Worm (Caenorhabditis elegans): Measurements from ENCODE around the gene srh-170.
"Not testable (repeated sequence)": the region's sequence is repeated elsewhere in the genome, so short reads cannot be mapped to it uniquely, and the experiment has no call there.

Gene srh-170

DNA sequence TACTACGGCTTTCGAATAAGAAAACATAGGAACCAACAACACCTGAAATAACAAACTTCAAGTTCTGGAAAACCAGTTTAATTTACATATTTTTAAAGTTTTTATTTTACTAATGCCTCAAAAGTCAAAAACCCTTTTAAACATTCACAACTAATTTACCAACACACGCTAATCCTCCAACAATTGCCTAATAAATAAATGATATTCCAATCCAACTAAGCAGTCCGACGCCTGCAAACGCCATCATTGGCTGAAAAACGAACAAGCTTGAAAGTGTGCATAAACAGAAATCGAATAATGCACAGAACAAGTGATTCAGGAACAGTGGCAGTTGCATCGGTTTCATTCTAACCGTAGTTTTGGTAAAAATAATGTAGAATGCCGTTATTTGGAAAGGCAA is 20.9 kb downstream of the srh-170 start:
- TF ChIP-seq cog-1 (tag; optimal IDR thresholded peaks at IDR 0.05) (no peak), ztf-29 (GFP tag; IDR thresholded peaks at IDR 0.05) (no peak), med-1 (GFP tag; optimal IDR thresholded peaks at IDR 0.05; ENCODE audit: insufficient read depth) (no peak), ztf-23 (GFP tag; IDR thresholded peaks at IDR 0.05) (no peak), klf-2 (GFP tag; conservative IDR thresholded peaks at IDR 0.05) (no peak), tab-1 (GFP tag; IDR thresholded peaks at IDR 0.05) (no peak), T22C8.4 (GFP tag; IDR thresholded peaks at IDR 0.05) (no peak), ref-1 (GFP tag; conservative IDR thresholded peaks at IDR 0.05) (no peak), flt-1 (GFP tag; IDR thresholded peaks at IDR 0.05) (no peak)

ce11 chrV:15361412-15361811 is 27.3 kb downstream of the srh-170 start, which contains the start of gene ech-1.1:
Gene ech-1.1, minus strand, starts transcription at chrV:15361512.
- not testable (repeated sequence) for TF ChIP-seq klf-2 (GFP tag; conservative IDR thresholded peaks at IDR 0.05); tab-1 (GFP tag; IDR thresholded peaks at IDR 0.05); cog-1 (tag; optimal IDR thresholded peaks at IDR 0.05)

DNA sequence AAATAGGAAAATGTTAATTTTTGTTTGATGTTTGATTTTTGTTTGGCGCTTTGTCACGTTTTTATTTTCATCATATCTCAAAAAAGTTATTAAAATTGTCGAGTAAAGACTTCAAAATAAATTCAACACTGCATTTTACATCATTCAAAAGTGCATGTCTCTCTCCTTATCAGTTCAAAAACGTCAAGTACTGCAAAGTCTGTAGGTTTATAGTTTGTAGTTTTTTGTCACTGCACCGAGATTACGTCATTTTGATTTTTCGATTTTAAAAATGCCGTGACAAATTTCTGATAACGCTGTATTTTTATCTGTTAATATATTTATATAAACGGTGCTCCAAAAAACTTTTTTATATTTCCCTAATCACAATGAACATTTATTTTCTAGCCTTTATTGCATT is 34.0 kb downstream of the srh-170 start, which contains the start of gene C29F3.7:
C29F3.7 (plus strand) TSS at position 254 of the 400 bp plus-strand sequence.
- TF ChIP-seq ztf-29 (GFP tag; IDR thresholded peaks at IDR 0.05), result no peak

DNA sequence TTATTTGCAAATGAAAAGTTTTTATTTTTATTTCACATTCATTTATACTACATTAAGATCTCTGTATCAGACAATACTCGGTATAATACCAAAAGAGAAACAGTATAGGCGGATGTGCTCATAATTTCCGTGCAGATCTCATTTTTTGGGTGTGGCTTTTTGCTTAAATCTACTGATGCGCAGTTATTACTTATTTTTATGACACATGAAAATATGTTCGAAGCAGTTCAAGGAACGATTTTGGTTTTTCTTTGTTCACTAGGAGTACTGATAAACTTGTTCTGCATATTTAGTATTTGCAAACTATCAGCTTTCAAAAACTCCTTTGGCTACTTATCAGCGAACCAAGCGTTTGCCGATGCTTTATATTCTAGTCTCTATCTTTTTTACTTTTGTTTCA is 36.3 kb downstream of the srh-170 start, which contains the start of gene srx-58:
srx-58 (plus strand) TSS at position 301 of the 400 bp plus-strand sequence.
- TF ChIP-seq tab-1 (GFP tag; IDR thresholded peaks at IDR 0.05) (no peak), ztf-29 (GFP tag; IDR thresholded peaks at IDR 0.05) (no peak), cog-1 (tag; optimal IDR thresholded peaks at IDR 0.05) (no peak), ref-1 (GFP tag; conservative IDR thresholded peaks at IDR 0.05) (no peak), med-1 (GFP tag; optimal IDR thresholded peaks at IDR 0.05; ENCODE audit: insufficient read depth) (no peak), klf-2 (GFP tag; conservative IDR thresholded peaks at IDR 0.05) (no peak), T22C8.4 (GFP tag; IDR thresholded peaks at IDR 0.05) (no peak)

ce11 chrV:15350615-15351014 is 38.1 kb downstream of the srh-170 start, which contains the start of gene clec-231:
Gene clec-231, minus strand, starts transcription at chrV:15350715.
- TF ChIP-seq med-1 (GFP tag; optimal IDR thresholded peaks at IDR 0.05; ENCODE audit: insufficient read depth), result no peak
- no peak for TF ChIP-seq flt-1 (GFP tag; IDR thresholded peaks at IDR 0.05)
- no peak for TF ChIP-seq klf-2 (GFP tag; conservative IDR thresholded peaks at IDR 0.05)
- TF ChIP-seq ztf-23 (GFP tag; IDR thresholded peaks at IDR 0.05), result no peak
- no peak for TF ChIP-seq tab-1 (GFP tag; IDR thresholded peaks at IDR 0.05)
- no peak for TF ChIP-seq cog-1 (tag; optimal IDR thresholded peaks at IDR 0.05)
- no peak for TF ChIP-seq ztf-29 (GFP tag; IDR thresholded peaks at IDR 0.05)
- no peak for TF ChIP-seq T22C8.4 (GFP tag; IDR thresholded peaks at IDR 0.05)
- TF ChIP-seq ref-1 (GFP tag; conservative IDR thresholded peaks at IDR 0.05), result no peak

- no peak for TF ChIP-seq klf-2 (GFP tag; conservative IDR thresholded peaks at IDR 0.05)
- TF ChIP-seq med-1 (GFP tag; optimal IDR thresholded peaks at IDR 0.05; ENCODE audit: insufficient read depth), result no peak
- no peak for TF ChIP-seq cog-1 (tag; optimal IDR thresholded peaks at IDR 0.05)
- no peak for TF ChIP-seq ref-1 (GFP tag; conservative IDR thresholded peaks at IDR 0.05)
- no peak for TF ChIP-seq tab-1 (GFP tag; IDR thresholded peaks at IDR 0.05)
- TF ChIP-seq ztf-29 (GFP tag; IDR thresholded peaks at IDR 0.05), result no peak
Measured at ce11 chrV:15349044-15349443, 39.6 kb downstream of the srh-170 start, which contains the start of gene clec-230. Gene clec-230, minus strand, starts transcription at chrV:15349144.

- TF ChIP-seq tab-1 (GFP tag; IDR thresholded peaks at IDR 0.05) (no peak), flt-1 (GFP tag; IDR thresholded peaks at IDR 0.05) (no peak), ztf-23 (GFP tag; IDR thresholded peaks at IDR 0.05) (no peak), ref-1 (GFP tag; conservative IDR thresholded peaks at IDR 0.05) (no peak), ztf-29 (GFP tag; IDR thresholded peaks at IDR 0.05) (no peak), cog-1 (tag; optimal IDR thresholded peaks at IDR 0.05) (no peak), klf-2 (GFP tag; conservative IDR thresholded peaks at IDR 0.05) (no peak), med-1 (GFP tag; optimal IDR thresholded peaks at IDR 0.05; ENCODE audit: insufficient read depth) (no peak), T22C8.4 (GFP tag; IDR thresholded peaks at IDR 0.05) (no peak)
Measured at ce11 chrV:15347292-15347691, 41.4 kb downstream of the srh-170 start, which contains the start of gene C29F3.3. Gene C29F3.3, minus strand, starts transcription at chrV:15347392.

- TF ChIP-seq med-1 (GFP tag; optimal IDR thresholded peaks at IDR 0.05; ENCODE audit: insufficient read depth) (no peak), ztf-23 (GFP tag; IDR thresholded peaks at IDR 0.05) (no peak), T22C8.4 (GFP tag; IDR thresholded peaks at IDR 0.05) (no peak)
Measured at ce11 chrV:15344481-15344880, 44.2 kb downstream of the srh-170 start, which contains the start of gene wrt-8. Gene wrt-8, minus strand, starts transcription at chrV:15344581.

DNA sequence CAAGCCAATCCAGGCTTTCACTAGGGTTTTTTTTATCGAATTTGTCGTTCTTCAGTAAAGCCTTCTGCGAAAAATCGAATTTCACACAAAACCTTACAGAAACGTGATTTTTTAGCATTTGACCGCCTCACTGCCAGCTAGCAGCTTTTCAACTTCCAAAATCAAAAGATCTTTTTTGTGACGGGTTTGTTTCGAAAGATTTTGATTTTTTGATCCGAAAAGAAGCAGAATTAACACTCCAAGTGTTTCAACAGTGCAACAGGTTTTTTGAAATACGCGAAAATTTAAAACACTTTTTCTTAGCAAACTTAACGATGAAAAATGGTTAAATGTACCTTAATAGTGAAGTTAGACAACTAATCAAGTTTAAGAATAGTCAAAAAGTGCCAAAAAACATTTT is 47.3 kb downstream of the srh-170 start, which contains the start of gene clec-229:
clec-229 (minus strand) TSS at position 101 of the 400 bp plus-strand sequence.
- TF ChIP-seq flt-1 (GFP tag; IDR thresholded peaks at IDR 0.05) (no peak), tab-1 (GFP tag; IDR thresholded peaks at IDR 0.05) (no peak), cog-1 (tag; optimal IDR thresholded peaks at IDR 0.05) (no peak), ref-1 (GFP tag; conservative IDR thresholded peaks at IDR 0.05) (no peak), ztf-29 (GFP tag; IDR thresholded peaks at IDR 0.05) (no peak), T22C8.4 (GFP tag; IDR thresholded peaks at IDR 0.05) (no peak), klf-2 (GFP tag; conservative IDR thresholded peaks at IDR 0.05) (no peak), med-1 (GFP tag; optimal IDR thresholded peaks at IDR 0.05; ENCODE audit: insufficient read depth) (no peak), ztf-23 (GFP tag; IDR thresholded peaks at IDR 0.05) (no peak)

- TF ChIP-seq ztf-23 (GFP tag; IDR thresholded peaks at IDR 0.05) (no peak), med-1 (GFP tag; optimal IDR thresholded peaks at IDR 0.05; ENCODE audit: insufficient read depth) (no peak), klf-2 (GFP tag; conservative IDR thresholded peaks at IDR 0.05) (no peak), ztf-29 (GFP tag; IDR thresholded peaks at IDR 0.05) (no peak), T22C8.4 (GFP tag; IDR thresholded peaks at IDR 0.05) (no peak), tab-1 (GFP tag; IDR thresholded peaks at IDR 0.05) (no peak), ref-1 (GFP tag; conservative IDR thresholded peaks at IDR 0.05) (no peak), cog-1 (tag; optimal IDR thresholded peaks at IDR 0.05) (no peak), flt-1 (GFP tag; IDR thresholded peaks at IDR 0.05) (no peak)
Measured at ce11 chrV:15339363-15339762, 49.3 kb downstream of the srh-170 start, which contains the start of gene clec-228. Gene clec-228, minus strand, starts transcription at chrV:15339463.

Measured in whole organism, midembryonic.